Fruit fly (Drosophila melanogaster): ENCODE data around the gene CG33500.

The CG33500 gene

dm6 chr3L:11493090-11493807 lies 15.2 kb upstream of the CG33500 start (continued):
- TF ChIP-seq Ets21C (GFP tag; optimal IDR thresholded peaks at IDR 0.05) (no peak), CG6854 (GFP tag; optimal IDR thresholded peaks at IDR 0.05) (peak; percentile 80), CG10669 (GFP tag; optimal IDR thresholded peaks at IDR 0.05) (peak; percentile 41), CG3919 (GFP tag; optimal IDR thresholded peaks at IDR 0.05) (peak; percentile 13), topi (GFP tag; optimal IDR thresholded peaks at IDR 0.05) (peak; percentile 28), Hr39 (GFP tag; optimal IDR thresholded peaks at IDR 0.05) (no peak), esn (GFP tag; optimal IDR thresholded peaks at IDR 0.05) (peak; percentile 33), CG34406 (GFP tag; optimal IDR thresholded peaks at IDR 0.05) (peak; percentile 44), CG32006 (GFP tag; optimal IDR thresholded peaks at IDR 0.05) (peak; percentile 67), Met (GFP tag; optimal IDR thresholded peaks at IDR 0.05) (peak; percentile 41), svp (GFP tag) (peak; percentile 68), Eip78C (GFP tag) (peak; percentile 64), Lpt (GFP tag; optimal IDR thresholded peaks at IDR 0.05) (no peak), CG6276 (GFP tag; optimal IDR thresholded peaks at IDR 0.05) (no peak), CG9139 (GFP tag; optimal IDR thresholded peaks at IDR 0.05) (peak; percentile 51), CG8632 (GFP tag; optimal IDR thresholded peaks at IDR 0.05) (peak; percentile 36), CG6792 (GFP tag; optimal IDR thresholded peaks at IDR 0.05) (no peak), Eip75B (GFP tag; optimal IDR thresholded peaks at IDR 0.05) (no peak), CG1621 (tag; optimal IDR thresholded peaks at IDR 0.05) (no peak)

- TF ChIP-seq Met (GFP tag; optimal IDR thresholded peaks at IDR 0.05), result no peak
- no peak for TF ChIP-seq CG6808 (GFP tag; optimal IDR thresholded peaks at IDR 0.05)
- no peak for TF ChIP-seq ss (GFP tag; optimal IDR thresholded peaks at IDR 0.05)
- TF ChIP-seq net (GFP tag; optimal IDR thresholded peaks at IDR 0.05), result no peak
- TF ChIP-seq CG11902 (GFP tag; optimal IDR thresholded peaks at IDR 0.05), result no peak
Observed at dm6 chr3L:11509294-11509911, 966 bp downstream of the CG33500 start, which contains the start of the genes Sgs8 and Sgs7. Gene Sgs8, minus strand, starts transcription at chr3L:11509394. Gene Sgs7, plus strand, starts transcription at chr3L:11509861.

- TF ChIP-seq Sox14 (GFP tag; optimal IDR thresholded peaks at IDR 0.05) (no peak), vri (GFP tag; optimal IDR thresholded peaks at IDR 0.05) (no peak), fkh (GFP tag; optimal IDR thresholded peaks at IDR 0.05) (no peak), net (GFP tag; optimal IDR thresholded peaks at IDR 0.05) (no peak), CG6163 (GFP tag; IDR thresholded peaks at IDR 0.05) (no peak), CG10669 (GFP tag; optimal IDR thresholded peaks at IDR 0.05) (no peak), Eip93F (GFP tag; optimal IDR thresholded peaks at IDR 0.05) (no peak), salr (GFP tag; optimal IDR thresholded peaks at IDR 0.05) (no peak), CG8632 (GFP tag; optimal IDR thresholded peaks at IDR 0.05) (no peak), Hr38 (GFP tag; optimal IDR thresholded peaks at IDR 0.05) (no peak), CG34406 (GFP tag; optimal IDR thresholded peaks at IDR 0.05) (no peak), CG11294 (GFP tag; IDR thresholded peaks at IDR 0.05) (no peak), CG4318 (GFP tag; optimal IDR thresholded peaks at IDR 0.05) (no peak), svp (GFP tag) (no peak), Sox102F (GFP tag; optimal IDR thresholded peaks at IDR 0.05) (no peak), CG6808 (GFP tag; optimal IDR thresholded peaks at IDR 0.05) (no peak), Hr39 (GFP tag; optimal IDR thresholded peaks at IDR 0.05) (no peak), Eip78C (GFP tag) (no peak), ss (GFP tag; optimal IDR thresholded peaks at IDR 0.05) (no peak), esn (GFP tag; optimal IDR thresholded peaks at IDR 0.05) (no peak)
Observed at dm6 chr3L:11510489-11510888, 2.1 kb downstream of the CG33500 start, which contains the start of gene CG33272. Gene CG33272, minus strand, starts transcription at chr3L:11510589.

- peak; percentile 2 for TF ChIP-seq fkh (GFP tag; optimal IDR thresholded peaks at IDR 0.05)
- TF ChIP-seq Sox15 (GFP tag; optimal IDR thresholded peaks at IDR 0.05), result no peak
- no peak for TF ChIP-seq CG32006 (GFP tag; optimal IDR thresholded peaks at IDR 0.05)
Observed at dm6 chr3L:11511243-11511642, 2.8 kb downstream of the CG33500 start.
